Worm (Caenorhabditis elegans) whole organism, L1 larva: ENCODE results near the gene ztf-20.

ENCODE experiments used
- C04F5.9 ChIP-seq: sonication (generic microtip); optimal IDR thresholded peaks from 2 replicates; lab custom pipeline; 2016; ENCODE audit warnings: missing genetic modification characterization, missing compliant biosample characterization
- C16A3.4 ChIP-seq: fragments of 150-350 bp; optimal IDR thresholded peaks from 2 replicates; lab custom pipeline; 2014; ENCODE audit warnings: missing biosample characterization, missing genetic modification characterization
- Y116A8C.19 ChIP-seq: sonication (generic microtip); optimal IDR thresholded peaks from 2 replicates; lab custom pipeline; 2016; ENCODE audit warnings: missing compliant biosample characterization, missing genetic modification characterization, borderline replicate concordance
- alr-1 ChIP-seq: fragments of 200-800 bp; sonication (Bioruptor generic); optimal IDR thresholded peaks from 2 replicates; lab custom pipeline; 2018; ENCODE audit warnings: borderline replicate concordance, mild to moderate bottlenecking, missing genetic modification characterization, missing compliant biosample characterization
- ama-1 ChIP-seq: fragments of 150-350 bp; optimal IDR thresholded peaks from 2 replicates; lab custom pipeline; 2014
- ceh-63 ChIP-seq: fragments of 200-800 bp; sonication (Bioruptor generic); optimal IDR thresholded peaks from 2 replicates; lab custom pipeline; 2018; ENCODE audit warnings: mild to moderate bottlenecking, missing genetic modification characterization, missing compliant biosample characterization
- ceh-8 ChIP-seq: fragments of 200-800 bp; sonication (Bioruptor generic); optimal IDR thresholded peaks from 2 replicates; lab custom pipeline; 2018; ENCODE audit warnings: mild to moderate bottlenecking, missing genetic modification characterization, moderate library complexity, missing compliant biosample characterization
- ceh-88 ChIP-seq: fragments of 200-800 bp; sonication (Bioruptor generic); IDR thresholded peaks from 2 replicates; pipeline ENCODE4 v1.3.6; 2022; ENCODE audit warnings: missing genetic modification characterization, missing compliant biosample characterization
- ceh-90 ChIP-seq: sonication (generic microtip); optimal IDR thresholded peaks from 2 replicates; lab custom pipeline; 2016; ENCODE audit warnings: missing genetic modification characterization, missing compliant biosample characterization
- ces-1 ChIP-seq: fragments of 150-350 bp; optimal IDR thresholded peaks from 2 replicates; lab custom pipeline; 2014; ENCODE audit warnings: missing biosample characterization, missing genetic modification reagents, missing genetic modification characterization
- dpl-1 ChIP-seq, 3 experiments: fragments of 150-350 bp in 2 of 3; sonication (generic microtip) in 1 of 3; optimal IDR thresholded peaks; 2 replicates each; lab custom pipeline; 2014 to 2017; ENCODE audit warnings: missing biosample characterization in 3 of 3, missing genetic modification characterization in 3 of 3, missing genetic modification reagents in 3 of 3
- efl-1 ChIP-seq, 4 experiments: fragments of 150-350 bp; optimal IDR thresholded peaks in 3 of 4; peaks in 1 of 4; 1 replicate in 1 of 4; 2 replicates in 3 of 4; lab custom pipeline; 2014; ENCODE audit warnings: missing biosample characterization in 2 of 4, missing genetic modification characterization in 2 of 4, missing genetic modification reagents in 2 of 4
- efl-3 ChIP-seq: fragments of 200-800 bp; sonication (Bioruptor generic); optimal IDR thresholded peaks from 2 replicates; lab custom pipeline; 2018; ENCODE audit warnings: mild to moderate bottlenecking, missing genetic modification characterization, missing compliant biosample characterization
- elt-3 ChIP-seq, 6 experiments: fragments of 150-350 bp in 1 of 6; sonication (generic microtip); optimal IDR thresholded peaks; 2 replicates each; lab custom pipeline; 2017 to 2018; ENCODE audit warnings: missing biosample characterization in 6 of 6, missing genetic modification characterization in 6 of 6, inconsistent platforms in 1 of 6
- fkh-4 ChIP-seq: sonication (generic microtip); optimal IDR thresholded peaks from 2 replicates; lab custom pipeline; 2016; ENCODE audit warnings: missing compliant biosample characterization, missing genetic modification characterization, borderline replicate concordance
- fos-1 ChIP-seq: fragments of 150-350 bp; optimal IDR thresholded peaks from 2 replicates; lab custom pipeline; 2014; ENCODE audit warnings: missing biosample characterization, missing genetic modification characterization
- hlh-17 ChIP-seq: fragments of 200-800 bp; sonication (Bioruptor generic); optimal IDR thresholded peaks from 2 replicates; lab custom pipeline; 2018; ENCODE audit warnings: missing genetic modification characterization, mild to moderate bottlenecking, missing compliant biosample characterization, moderate library complexity, borderline replicate concordance
- hlh-4 ChIP-seq: sonication (generic microtip); optimal IDR thresholded peaks from 2 replicates; lab custom pipeline; 2016; ENCODE audit warnings: mild to moderate bottlenecking, missing genetic modification characterization, missing compliant biosample characterization
- hpl-2 ChIP-seq: fragments of 150-350 bp; optimal IDR thresholded peaks from 2 replicates; lab custom pipeline; 2014; ENCODE audit warnings: missing biosample characterization, missing genetic modification reagents, missing genetic modification characterization
- irx-1 ChIP-seq: sonication (generic microtip); optimal IDR thresholded peaks from 2 replicates; lab custom pipeline; 2016; ENCODE audit warnings: missing genetic modification characterization, missing compliant biosample characterization
- isw-1 ChIP-seq: fragments of 200-800 bp; sonication (Bioruptor generic); IDR thresholded peaks from 2 replicates; pipeline ENCODE4 v1.3.6; 2022; ENCODE audit warnings: missing genetic modification characterization, missing compliant biosample characterization
- lin-13 ChIP-seq: fragments of 150-350 bp; optimal IDR thresholded peaks from 2 replicates; lab custom pipeline; 2014; ENCODE audit warnings: missing biosample characterization, missing genetic modification reagents, missing genetic modification characterization
- lin-39 ChIP-seq: fragments of 150-350 bp; optimal IDR thresholded peaks from 2 replicates; lab custom pipeline; 2014; ENCODE audit warnings: missing biosample characterization, missing genetic modification reagents, missing genetic modification characterization
- lsy-2 ChIP-seq, 2 experiments: fragments of 150-350 bp; optimal IDR thresholded peaks; 2 replicates each; lab custom pipeline; 2014; ENCODE audit warnings: missing biosample characterization in 2 of 2, missing genetic modification characterization in 2 of 2
- mdl-1 ChIP-seq, 2 experiments: fragments of 150-350 bp; optimal IDR thresholded peaks; 2 replicates each; lab custom pipeline; 2014 to 2017; ENCODE audit warnings: missing biosample characterization in 2 of 2, missing genetic modification characterization in 2 of 2, inconsistent platforms in 1 of 2
- nhr-12 ChIP-seq: sonication (generic microtip); optimal IDR thresholded peaks from 2 replicates; lab custom pipeline; 2017; ENCODE audit warnings: missing biosample characterization, missing genetic modification characterization
- nhr-19 ChIP-seq: fragments of 200-800 bp; sonication (Bioruptor generic); conservative IDR thresholded peaks from 2 replicates; pipeline ENCODE4 v1.3.6; 2022; ENCODE audit warnings: missing genetic modification characterization, missing compliant biosample characterization
- nhr-28 ChIP-seq: fragments of 150-350 bp; optimal IDR thresholded peaks from 2 replicates; lab custom pipeline; 2014; ENCODE audit warnings: missing biosample characterization, missing genetic modification characterization
- nhr-47 ChIP-seq: sonication (generic microtip); optimal IDR thresholded peaks from 2 replicates; lab custom pipeline; 2016; ENCODE audit warnings: mild to moderate bottlenecking, missing genetic modification characterization, moderate library complexity, missing compliant biosample characterization
- nhr-76 ChIP-seq: sonication (generic microtip); optimal IDR thresholded peaks from 2 replicates; lab custom pipeline; 2017; ENCODE audit warnings: missing biosample characterization, missing genetic modification characterization
- nhr-85 ChIP-seq: sonication (generic microtip); peaks from one replicate; lab custom pipeline; 2016; ENCODE audit warnings: missing genetic modification characterization, inconsistent platforms, missing compliant biosample characterization
- pax-3 ChIP-seq: fragments of 200-800 bp; sonication (Bioruptor generic); optimal IDR thresholded peaks from 2 replicates; lab custom pipeline; 2018; ENCODE audit warnings: mild to moderate bottlenecking, missing genetic modification characterization, moderate library complexity, missing compliant biosample characterization
- skn-1 ChIP-seq: fragments of 150-350 bp; optimal IDR thresholded peaks from 2 replicates; lab custom pipeline; 2014; ENCODE audit warnings: missing biosample characterization, missing genetic modification characterization
- snpc-4 ChIP-seq: fragments of 150-350 bp; optimal IDR thresholded peaks from 2 replicates; lab custom pipeline; 2014; ENCODE audit warnings: missing biosample characterization, missing genetic modification characterization
- sptf-1 ChIP-seq: fragments of 150-350 bp; optimal IDR thresholded peaks from 2 replicates; lab custom pipeline; 2014; ENCODE audit warnings: missing biosample characterization, missing genetic modification characterization
- sup-37 ChIP-seq: fragments of 200-800 bp; sonication (Bioruptor generic); optimal IDR thresholded peaks from 2 replicates; lab custom pipeline; 2018; ENCODE audit warnings: mild to moderate bottlenecking, missing genetic modification characterization, missing compliant biosample characterization
- swsn-7 ChIP-seq: sonication (generic microtip); optimal IDR thresholded peaks from 2 replicates; lab custom pipeline; 2016; ENCODE audit warnings: missing genetic modification characterization, missing compliant biosample characterization
- tbx-2 ChIP-seq: sonication (generic microtip); optimal IDR thresholded peaks from 2 replicates; lab custom pipeline; 2016; ENCODE audit warnings: missing genetic modification characterization, missing compliant biosample characterization
- tlp-1 ChIP-seq: fragments of 150-350 bp; optimal IDR thresholded peaks from 2 replicates; lab custom pipeline; 2014; ENCODE audit warnings: missing biosample characterization, missing genetic modification characterization
- unc-30 ChIP-seq: sonication (generic microtip); optimal IDR thresholded peaks from 2 replicates; lab custom pipeline; 2017; ENCODE audit warnings: missing biosample characterization, missing genetic modification characterization
- unc-62 ChIP-seq: fragments of 150-350 bp; optimal IDR thresholded peaks from 2 replicates; lab custom pipeline; 2014; ENCODE audit warnings: missing biosample characterization, missing genetic modification reagents, missing genetic modification characterization
- vab-15 ChIP-seq: sonication (generic microtip); optimal IDR thresholded peaks from 2 replicates; lab custom pipeline; 2017; ENCODE audit warnings: missing genotype, mild to moderate bottlenecking, missing genetic modification characterization, missing compliant biosample characterization
- xbp-1 ChIP-seq: sonication (generic microtip); optimal IDR thresholded peaks from 2 replicates; lab custom pipeline; 2016; ENCODE audit warnings: missing genetic modification characterization, missing compliant biosample characterization
- zag-1 ChIP-seq: fragments of 150-350 bp; optimal IDR thresholded peaks from 2 replicates; lab custom pipeline; 2014; ENCODE audit warnings: missing biosample characterization, missing genetic modification characterization
- zip-4 ChIP-seq: fragments of 200-800 bp; sonication (Bioruptor generic); optimal IDR thresholded peaks from 2 replicates; lab custom pipeline; 2018; ENCODE audit warnings: mild to moderate bottlenecking, missing genetic modification characterization, moderate library complexity, missing compliant biosample characterization
- ztf-4 ChIP-seq: fragments of 150-350 bp; optimal IDR thresholded peaks from 2 replicates; lab custom pipeline; 2014; ENCODE audit warnings: missing biosample characterization, missing genetic modification characterization

The ztf-20 gene

ce11 chrV:18993017-18993416 lies 33.0 kb upstream of the ztf-20 start:
- TF ChIP-seq efl-1 (optimal IDR thresholded peaks at IDR 0.05; lab: Kevin White, UChicago) (no peak), efl-1 (GFP tag; optimal IDR thresholded peaks at IDR 0.05 in 1 of 2; lab: Kevin White, UChicago) (peak in 1 of 2 experiments; percentile 25), elt-3 (tag; optimal IDR thresholded peaks at IDR 0.05; lab: Kevin White, UChicago) (no peak)

- TF ChIP-seq irx-1 (tag; lab: Kevin White, UChicago): no peak
- no peak for TF ChIP-seq unc-30 (tag; lab: Kevin White, UChicago)
- TF ChIP-seq skn-1 (tag; lab: Kevin White, UChicago): no peak
- TF ChIP-seq swsn-7 (tag; lab: Kevin White, UChicago): no peak
- no peak for TF ChIP-seq nhr-28 (tag; lab: Kevin White, UChicago)
- no peak for TF ChIP-seq sptf-1 (tag; lab: Kevin White, UChicago)
- no peak for TF ChIP-seq nhr-19 (GFP tag; lab: Robert Waterston, UW)
- no peak for TF ChIP-seq ceh-88 (GFP tag; lab: Robert Waterston, UW)
- no peak for TF ChIP-seq unc-62 (GFP tag; lab: Kevin White, UChicago)
- no peak for TF ChIP-seq C04F5.9 (tag; lab: Kevin White, UChicago)
- no peak for TF ChIP-seq xbp-1
- TF ChIP-seq fkh-4 (tag; lab: Kevin White, UChicago): no peak
Measured at ce11 chrV:18990958-18991357, 31.0 kb upstream of the ztf-20 start.

ce11 chrV:18990238-18990901 lies 30.4 kb upstream of the ztf-20 start, which contains the start of the genes reps-1 and Y39B6A.37:
Gene reps-1 (minus strand): TSS chrV:18990500.
Gene Y39B6A.37 (plus strand): TSS chrV:18990851.
- TF ChIP-seq nhr-76 (tag; lab: Kevin White, UChicago) (no peak), snpc-4 (tag; lab: Kevin White, UChicago) (peak; percentile 62), mdl-1 (tag; optimal IDR thresholded peaks at IDR 0.05; lab: Kevin White, UChicago) (peak in 1 of 2 experiments; percentile 31), hpl-2 (GFP tag; lab: Kevin White, UChicago) (peak; percentile 9), skn-1 (tag; lab: Kevin White, UChicago) (peak; percentile 67), ceh-90 (tag; lab: Kevin White, UChicago) (peak; percentile 57), ces-1 (GFP tag; lab: Kevin White, UChicago) (no peak), nhr-12 (tag; lab: Kevin White, UChicago) (no peak), lin-13 (GFP tag; lab: Kevin White, UChicago) (peak; percentile 73), lin-39 (tag; lab: Kevin White, UChicago) (peak; percentile 57), xbp-1 (peak; percentile 75), ceh-8 (GFP tag; lab: Kevin White, UChicago) (peak; percentile 55), ceh-88 (GFP tag; lab: Robert Waterston, UW) (no peak), tbx-2 (tag; lab: Kevin White, UChicago) (peak; percentile 80), zag-1 (tag; lab: Kevin White, UChicago) (no peak), dpl-1 (GFP tag; optimal IDR thresholded peaks at IDR 0.05; lab: Kevin White, UChicago) (peak; percentile 72 to 82 (median 78)), Y116A8C.19 (tag; lab: Kevin White, UChicago) (no peak), lsy-2 (tag; optimal IDR thresholded peaks at IDR 0.05; lab: Kevin White, UChicago) (peak; percentile 76 to 79), fkh-4 (tag; lab: Kevin White, UChicago) (peak; percentile 43), nhr-47 (peak; percentile 89), fos-1 (tag; lab: Kevin White, UChicago) (no peak), nhr-85 (peak; percentile 85), isw-1 (peak; percentile 69), ama-1 (lab: Kevin White, UChicago) (no peak), hlh-17 (GFP tag; lab: Kevin White, UChicago) (no peak), vab-15 (no peak), zip-4 (GFP tag; lab: Kevin White, UChicago) (no peak), efl-1 (optimal IDR thresholded peaks at IDR 0.05; lab: Kevin White, UChicago) (peak; percentile 70 to 82), efl-1 (GFP tag; optimal IDR thresholded peaks at IDR 0.05 in 1 of 2; lab: Kevin White, UChicago) (peak; percentile 79 to 98), pax-3 (tag; lab: Kevin White, UChicago) (no peak), efl-3 (no peak), hlh-4 (tag; lab: Kevin White, UChicago) (no peak), unc-30 (tag; lab: Kevin White, UChicago) (no peak), tlp-1 (tag; lab: Kevin White, UChicago) (no peak), ceh-63 (GFP tag; lab: Kevin White, UChicago) (no peak), C16A3.4 (tag; lab: Kevin White, UChicago) (peak; percentile 43), ztf-4 (tag; lab: Kevin White, UChicago) (peak; percentile 24), alr-1 (tag; lab: Kevin White, UChicago) (no peak), sptf-1 (tag; lab: Kevin White, UChicago) (no peak), sup-37 (GFP tag; lab: Kevin White, UChicago) (peak; percentile 53)
